Worm (Caenorhabditis elegans) whole organism, L1 larva: Measurements from ENCODE around the gene srz-20.
"Not testable (repeated sequence)": the region's sequence is repeated elsewhere in the genome, so short reads cannot be mapped to it uniquely, and the experiment has no call there.

Experiments
- C16A3.4 ChIP-seq: fragments of 150-350 bp; optimal IDR thresholded peaks from 2 replicates; lab custom pipeline; 2014; ENCODE audit warnings: missing biosample characterization, missing genetic modification characterization
- F16B12.6 ChIP-seq: fragments of 150-350 bp; optimal IDR thresholded peaks from 2 replicates; lab custom pipeline; 2014; ENCODE audit warnings: missing biosample characterization, missing genetic modification characterization
- aha-1 ChIP-seq: fragments of 150-350 bp; optimal IDR thresholded peaks from 2 replicates; lab custom pipeline; 2014; ENCODE audit warnings: missing biosample characterization, missing genetic modification characterization
- ama-1 ChIP-seq: fragments of 150-350 bp; optimal IDR thresholded peaks from 2 replicates; lab custom pipeline; 2014
- blmp-1 ChIP-seq: fragments of 150-350 bp; optimal IDR thresholded peaks from 2 replicates; lab custom pipeline; 2014; ENCODE audit warnings: missing biosample characterization, missing genetic modification characterization
- ceh-63 ChIP-seq: fragments of 200-800 bp; sonication (Bioruptor generic); optimal IDR thresholded peaks from 2 replicates; lab custom pipeline; 2018; ENCODE audit warnings: mild to moderate bottlenecking, missing genetic modification characterization, missing compliant biosample characterization
- ceh-88 ChIP-seq: fragments of 200-800 bp; sonication (Bioruptor generic); IDR thresholded peaks from 2 replicates; pipeline ENCODE4 v1.3.6; 2022; ENCODE audit warnings: missing genetic modification characterization, missing compliant biosample characterization
- efl-3 ChIP-seq: fragments of 200-800 bp; sonication (Bioruptor generic); optimal IDR thresholded peaks from 2 replicates; lab custom pipeline; 2018; ENCODE audit warnings: mild to moderate bottlenecking, missing genetic modification characterization, missing compliant biosample characterization
- elt-2 ChIP-seq: sonication (generic microtip); optimal IDR thresholded peaks from 2 replicates; lab custom pipeline; 2016; ENCODE audit warnings: missing genetic modification characterization, mild to moderate bottlenecking, inconsistent platforms, missing compliant biosample characterization, missing genetic modification reagents
- ets-5 ChIP-seq: fragments of 200-800 bp; sonication (Bioruptor generic); IDR thresholded peaks from 2 replicates; pipeline ENCODE4 v1.3.6; 2022; ENCODE audit warnings: missing genetic modification characterization, missing compliant biosample characterization
- fkh-4 ChIP-seq: sonication (generic microtip); optimal IDR thresholded peaks from 2 replicates; lab custom pipeline; 2016; ENCODE audit warnings: missing compliant biosample characterization, missing genetic modification characterization, borderline replicate concordance
- fos-1 ChIP-seq: fragments of 150-350 bp; optimal IDR thresholded peaks from 2 replicates; lab custom pipeline; 2014; ENCODE audit warnings: missing biosample characterization, missing genetic modification characterization
- isw-1 ChIP-seq: fragments of 200-800 bp; sonication (Bioruptor generic); IDR thresholded peaks from 2 replicates; pipeline ENCODE4 v1.3.6; 2022; ENCODE audit warnings: missing genetic modification characterization, missing compliant biosample characterization
- jun-1 ChIP-seq: fragments of 150-350 bp; optimal IDR thresholded peaks from 2 replicates; lab custom pipeline; 2014; ENCODE audit warnings: missing biosample characterization, missing genetic modification reagents, missing genetic modification characterization
- lin-15B ChIP-seq: fragments of 150-350 bp; sonication (generic microtip); optimal IDR thresholded peaks from 3 replicates; lab custom pipeline; 2014; ENCODE audit warnings: missing biosample characterization, missing genetic modification characterization
- lir-3 ChIP-seq: sonication (generic microtip); optimal IDR thresholded peaks from 2 replicates; lab custom pipeline; 2016; ENCODE audit warnings: mild to moderate bottlenecking, missing genetic modification characterization, moderate library complexity, missing compliant biosample characterization; ENCODE audit not compliant: poor library complexity
- mab-9 ChIP-seq: fragments of 200-800 bp; sonication (Bioruptor generic); IDR thresholded peaks from 2 replicates; pipeline ENCODE4 v1.3.6; 2022; ENCODE audit warnings: missing genetic modification reagents, missing genetic modification characterization, missing compliant biosample characterization
- mdl-1 ChIP-seq, 2 experiments: fragments of 150-350 bp; optimal IDR thresholded peaks; 2 replicates each; lab custom pipeline; 2014 to 2017; ENCODE audit warnings: missing biosample characterization in 2 of 2, missing genetic modification characterization in 2 of 2, inconsistent platforms in 1 of 2
- mep-1 ChIP-seq: fragments of 150-350 bp; optimal IDR thresholded peaks from 2 replicates; lab custom pipeline; 2014; ENCODE audit warnings: missing biosample characterization, missing genetic modification characterization
- nhr-11 ChIP-seq: fragments of 150-350 bp; optimal IDR thresholded peaks from 2 replicates; lab custom pipeline; 2014; ENCODE audit warnings: missing biosample characterization, missing genetic modification characterization
- nhr-19 ChIP-seq: fragments of 200-800 bp; sonication (Bioruptor generic); conservative IDR thresholded peaks from 2 replicates; pipeline ENCODE4 v1.3.6; 2022; ENCODE audit warnings: missing genetic modification characterization, missing compliant biosample characterization
- nhr-20 ChIP-seq: sonication (generic microtip); optimal IDR thresholded peaks from 2 replicates; lab custom pipeline; 2016; ENCODE audit warnings: mild to moderate bottlenecking, missing genetic modification characterization, missing compliant biosample characterization
- nhr-76 ChIP-seq: sonication (generic microtip); optimal IDR thresholded peaks from 2 replicates; lab custom pipeline; 2017; ENCODE audit warnings: missing biosample characterization, missing genetic modification characterization
- nhr-84 ChIP-seq: sonication (generic microtip); optimal IDR thresholded peaks from 2 replicates; lab custom pipeline; 2017; ENCODE audit warnings: missing biosample characterization, missing genetic modification characterization
- nhr-85 ChIP-seq: sonication (generic microtip); peaks from one replicate; lab custom pipeline; 2016; ENCODE audit warnings: missing genetic modification characterization, inconsistent platforms, missing compliant biosample characterization
- nhr-90 ChIP-seq: sonication (generic microtip); optimal IDR thresholded peaks from 2 replicates; lab custom pipeline; 2016; ENCODE audit warnings: mild to moderate bottlenecking, missing genetic modification characterization, missing compliant biosample characterization; ENCODE audit not compliant: poor library complexity
- pqm-1 ChIP-seq: sonication (generic microtip); optimal IDR thresholded peaks from 3 replicates; lab custom pipeline; 2017; ENCODE audit warnings: missing biosample characterization, missing genetic modification characterization
- rnt-1 ChIP-seq: sonication (generic microtip); optimal IDR thresholded peaks from 2 replicates; lab custom pipeline; 2016; ENCODE audit warnings: mild to moderate bottlenecking, missing genetic modification characterization, moderate library complexity, missing compliant biosample characterization
- sptf-1 ChIP-seq: fragments of 150-350 bp; optimal IDR thresholded peaks from 2 replicates; lab custom pipeline; 2014; ENCODE audit warnings: missing biosample characterization, missing genetic modification characterization
- tbx-2 ChIP-seq: sonication (generic microtip); optimal IDR thresholded peaks from 2 replicates; lab custom pipeline; 2016; ENCODE audit warnings: missing genetic modification characterization, missing compliant biosample characterization
- tlp-1 ChIP-seq: fragments of 150-350 bp; optimal IDR thresholded peaks from 2 replicates; lab custom pipeline; 2014; ENCODE audit warnings: missing biosample characterization, missing genetic modification characterization
- unc-130 ChIP-seq: fragments of 150-350 bp; optimal IDR thresholded peaks from 2 replicates; lab custom pipeline; 2017; ENCODE audit warnings: missing biosample characterization, missing genetic modification characterization, inconsistent platforms
- unc-30 ChIP-seq: sonication (generic microtip); optimal IDR thresholded peaks from 2 replicates; lab custom pipeline; 2017; ENCODE audit warnings: missing biosample characterization, missing genetic modification characterization
- unc-86 ChIP-seq: sonication (generic microtip); optimal IDR thresholded peaks from 2 replicates; lab custom pipeline; 2016; ENCODE audit warnings: missing genetic modification characterization, missing compliant biosample characterization
- unc-98 ChIP-seq: fragments of 200-800 bp; sonication (Bioruptor generic); IDR thresholded peaks from 2 replicates; pipeline ENCODE4 v1.3.6; 2022; ENCODE audit warnings: missing genetic modification characterization, missing compliant biosample characterization
- zip-4 ChIP-seq: fragments of 200-800 bp; sonication (Bioruptor generic); optimal IDR thresholded peaks from 2 replicates; lab custom pipeline; 2018; ENCODE audit warnings: mild to moderate bottlenecking, missing genetic modification characterization, moderate library complexity, missing compliant biosample characterization
- ztf-4 ChIP-seq: fragments of 150-350 bp; optimal IDR thresholded peaks from 2 replicates; lab custom pipeline; 2014; ENCODE audit warnings: missing biosample characterization, missing genetic modification characterization

The srz-20 gene

DNA sequence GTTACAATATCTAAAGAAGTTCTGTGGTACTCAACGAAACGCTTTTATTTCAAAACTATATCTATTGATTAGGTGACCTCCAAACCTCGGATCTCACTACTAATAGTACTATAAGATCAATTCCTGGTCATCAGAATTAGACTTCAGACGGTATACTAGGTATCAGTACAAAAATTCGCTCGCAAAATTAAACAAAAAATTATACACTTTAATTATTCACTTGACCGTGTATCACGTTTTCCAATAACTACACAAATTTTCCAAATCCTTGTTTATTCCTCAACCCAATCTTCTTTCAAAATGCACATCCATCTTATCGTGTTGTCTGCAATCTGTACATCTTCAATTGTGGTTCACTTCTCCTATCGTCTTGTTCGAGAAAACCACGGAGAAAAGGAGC is 2.8 kb downstream of the srz-20 start, which contains the start of gene F56D6.23:
Gene F56D6.23 (plus strand): TSS at position 301 of the 400 bp plus-strand sequence.
- TF ChIP-seq C16A3.4 (tag; lab: Kevin White, UChicago) (no peak), ets-5 (GFP tag; lab: Robert Waterston, UW) (no peak), ama-1 (lab: Kevin White, UChicago) (no peak), nhr-19 (GFP tag; lab: Robert Waterston, UW) (no peak), unc-98 (GFP tag; lab: Robert Waterston, UW) (no peak), mep-1 (tag; lab: Kevin White, UChicago) (no peak), zip-4 (GFP tag; lab: Kevin White, UChicago) (no peak), jun-1 (no peak), nhr-76 (tag; lab: Kevin White, UChicago) (no peak), lin-15B (no peak), blmp-1 (tag; lab: Kevin White, UChicago) (no peak)

ce11 chrIV:3919506-3919905 is 4.1 kb downstream of the srz-20 start, which contains the start of gene srz-19:
Gene srz-19 (plus strand): TSS chrIV:3919806.
- no peak for TF ChIP-seq mab-9 (GFP tag; lab: Robert Waterston, UW)
- TF ChIP-seq nhr-20 (tag; lab: Kevin White, UChicago): no peak
- no peak for TF ChIP-seq ceh-63
- no peak for TF ChIP-seq isw-1 (GFP tag; lab: Robert Waterston, UW)
- no peak for TF ChIP-seq mdl-1 (tag; optimal IDR thresholded peaks at IDR 0.05; lab: Kevin White, UChicago)
- TF ChIP-seq ceh-88 (GFP tag; lab: Robert Waterston, UW): no peak

ce11 chrIV:3921898-3922297 is 6.5 kb downstream of the srz-20 start, which contains the start of gene clec-67:
Gene clec-67 (plus strand): TSS chrIV:3922165.
- TF ChIP-seq elt-2 (tag; lab: Kevin White, UChicago): peak; percentile 94
- TF ChIP-seq rnt-1 (tag; lab: Kevin White, UChicago): no peak
- peak; percentile 21 for TF ChIP-seq pqm-1

DNA sequence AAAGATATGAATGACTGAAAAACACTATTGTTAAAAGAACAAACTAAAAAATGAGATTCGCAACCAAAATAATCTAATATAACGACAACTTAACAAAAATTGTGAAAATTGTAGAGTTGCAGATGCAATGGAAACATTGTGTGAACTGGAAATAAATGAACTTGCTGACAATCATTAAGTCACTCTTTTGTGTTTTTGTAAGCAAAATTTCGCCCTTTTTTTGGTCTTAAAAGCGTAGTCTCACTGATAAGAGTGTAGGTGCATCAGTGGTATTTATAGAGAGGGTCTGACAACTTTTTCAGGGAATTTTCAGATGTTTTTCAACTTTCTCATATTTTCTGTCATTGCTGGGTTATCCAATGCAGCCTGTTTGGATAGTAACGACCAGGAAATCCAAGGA is 10.7 kb downstream of the srz-20 start, which contains the start of gene clec-68:
Gene clec-68 (plus strand): TSS at position 301 of the 400 bp plus-strand sequence.
- TF ChIP-seq tbx-2 (tag; lab: Kevin White, UChicago) (no peak), mep-1 (tag; lab: Kevin White, UChicago) (no peak), lir-3 (no peak), nhr-84 (tag; lab: Kevin White, UChicago) (no peak), nhr-90 (tag; lab: Kevin White, UChicago) (no peak), nhr-11 (tag; lab: Kevin White, UChicago) (no peak), unc-130 (tag; lab: Kevin White, UChicago) (no peak), unc-30 (tag; lab: Kevin White, UChicago) (no peak), aha-1 (tag; lab: Kevin White, UChicago) (no peak), F16B12.6 (tag; lab: Kevin White, UChicago) (no peak), efl-3 (GFP tag; lab: Kevin White, UChicago) (no peak), sptf-1 (tag; lab: Kevin White, UChicago) (no peak), mab-9 (GFP tag; lab: Robert Waterston, UW) (no peak), ceh-63 (no peak), nhr-85 (no peak), tlp-1 (tag; lab: Kevin White, UChicago) (no peak), fkh-4 (tag; lab: Kevin White, UChicago) (no peak)

ce11 chrIV:3932408-3932807 is 17.0 kb downstream of the srz-20 start, which contains the start of gene clec-70:
Gene clec-70 (plus strand): TSS chrIV:3932708.
- not testable (repeated sequence) for TF ChIP-seq fos-1; unc-86 (tag; lab: Kevin White, UChicago); ztf-4 (tag; lab: Kevin White, UChicago)
